Worm (Caenorhabditis elegans) whole organism, L4/young adult: Measurements from ENCODE around the gene yju-2.

Experiments
- W03F9.2 ChIP-seq: fragments of 150-350 bp; optimal IDR thresholded peaks from 2 replicates; lab custom pipeline; 2014; ENCODE audit warnings: missing biosample characterization, missing genetic modification characterization
- dao-5 ChIP-seq: sonication (generic microtip); optimal IDR thresholded peaks from 2 replicates; lab custom pipeline; 2016; ENCODE audit warnings: missing genotype, missing genetic modification characterization, moderate library complexity, missing compliant biosample characterization
- him-1 ChIP-seq: sonication (generic microtip); optimal IDR thresholded peaks from 2 replicates; lab custom pipeline; 2016; ENCODE audit warnings: missing genotype, missing genetic modification reagents, missing genetic modification characterization, missing compliant biosample characterization

yju-2 gene

DNA sequence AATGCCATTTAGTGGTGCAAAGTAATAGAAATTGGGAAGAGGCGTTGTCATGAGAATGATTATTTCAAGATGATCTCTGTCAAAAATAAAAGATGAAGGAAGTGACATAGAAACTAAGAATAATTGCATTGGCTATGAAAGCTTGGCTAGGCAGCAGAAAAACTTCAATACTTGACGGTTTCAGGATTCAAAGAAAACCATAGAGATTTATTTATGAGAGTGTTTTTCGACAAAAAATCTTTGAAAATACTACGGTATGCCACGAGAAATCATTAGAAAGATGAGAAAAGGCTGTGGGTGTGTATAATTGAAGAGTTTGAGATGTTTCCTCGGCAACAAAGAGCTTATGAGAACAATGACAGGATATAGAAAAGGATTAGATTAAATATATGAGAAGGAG is 1.3 kb downstream of the yju-2 start, which contains the start of gene F37C12.14:
Gene F37C12.14 (minus strand): TSS at position 101 of the 400 bp plus-strand sequence.
- no peak for TF ChIP-seq dao-5 (tag; lab: Kevin White, UChicago)
- no peak for TF ChIP-seq W03F9.2 (tag; lab: Kevin White, UChicago)
- TF ChIP-seq him-1 (tag; lab: Kevin White, UChicago), result no peak

DNA sequence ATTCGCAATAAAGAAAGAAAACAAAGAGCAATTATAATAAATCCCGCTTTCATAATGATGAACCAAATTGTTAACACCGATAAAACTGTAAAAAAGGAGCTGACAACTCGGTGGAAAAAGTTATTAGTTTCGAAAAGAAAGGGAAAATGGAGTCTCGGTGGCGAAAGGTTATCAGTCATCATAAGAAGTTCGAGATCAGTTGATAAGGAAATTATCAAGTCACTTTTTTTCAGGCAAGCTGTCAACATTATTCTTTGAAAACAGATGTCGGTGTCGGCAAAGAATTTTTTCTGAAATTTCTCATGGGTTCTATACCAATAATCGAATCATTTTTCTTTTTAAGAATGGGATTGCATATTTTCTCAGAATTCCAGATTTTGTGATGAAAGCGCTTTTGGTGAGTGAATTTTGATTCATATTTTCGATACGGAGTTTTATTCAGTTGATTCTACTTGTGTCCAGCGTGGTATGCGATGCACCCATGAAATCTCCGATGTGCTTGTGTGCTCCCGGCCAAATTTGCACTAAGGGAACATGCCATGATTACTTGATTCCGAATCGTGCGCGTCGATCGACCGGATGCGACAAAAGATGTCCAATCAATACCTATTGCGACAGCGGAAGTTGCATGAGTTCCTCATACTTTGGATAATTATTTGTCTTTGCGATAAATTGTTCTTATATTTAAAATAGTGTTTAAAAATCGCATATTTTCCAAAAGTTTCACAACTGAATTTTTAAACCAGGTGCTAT is 4.3 kb downstream of the yju-2 start, which contains the start of the genes F37C12.21 and F37C12.10:
Gene F37C12.21 (plus strand): TSS at position 58 of the 753 bp plus-strand sequence.
Gene F37C12.10 (minus strand): TSS at position 85 of the 753 bp plus-strand sequence.
- TF ChIP-seq him-1 (tag; lab: Kevin White, UChicago) (no peak), W03F9.2 (tag; lab: Kevin White, UChicago) (no peak), dao-5 (tag; lab: Kevin White, UChicago) (no peak)

DNA sequence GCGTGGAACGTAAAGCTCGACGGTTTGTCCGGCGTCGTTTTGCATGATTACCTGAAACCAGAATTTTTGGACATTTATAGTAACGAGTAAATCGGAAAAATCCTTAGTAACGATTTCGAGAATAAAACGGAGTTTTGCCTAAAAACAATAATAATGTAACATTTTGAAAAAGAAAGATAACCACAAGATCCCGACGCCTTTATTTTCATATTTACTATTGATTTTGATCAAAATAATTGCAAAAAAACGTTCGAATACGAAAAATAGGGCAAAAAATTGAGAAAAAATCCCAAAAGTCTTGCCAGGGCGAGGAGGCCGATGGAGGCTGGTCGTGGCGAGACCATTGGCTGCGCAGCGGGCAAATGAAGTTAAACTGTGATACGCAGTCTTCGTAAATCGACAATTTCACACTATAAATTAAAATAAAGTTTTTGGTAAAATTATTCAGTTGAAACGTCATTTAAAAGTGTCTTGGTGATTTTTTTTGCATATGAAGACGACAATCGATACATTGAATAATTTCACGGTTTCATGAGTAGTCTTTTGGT is 5.5 kb downstream of the yju-2 start, which contains the start of gene rps-21:
Gene rps-21 (minus strand): TSS at position 51 of the 548 bp plus-strand sequence.
- TF ChIP-seq dao-5 (tag; lab: Kevin White, UChicago) (no peak), W03F9.2 (tag; lab: Kevin White, UChicago) (peak; percentile 67), him-1 (tag; lab: Kevin White, UChicago) (no peak)

DNA sequence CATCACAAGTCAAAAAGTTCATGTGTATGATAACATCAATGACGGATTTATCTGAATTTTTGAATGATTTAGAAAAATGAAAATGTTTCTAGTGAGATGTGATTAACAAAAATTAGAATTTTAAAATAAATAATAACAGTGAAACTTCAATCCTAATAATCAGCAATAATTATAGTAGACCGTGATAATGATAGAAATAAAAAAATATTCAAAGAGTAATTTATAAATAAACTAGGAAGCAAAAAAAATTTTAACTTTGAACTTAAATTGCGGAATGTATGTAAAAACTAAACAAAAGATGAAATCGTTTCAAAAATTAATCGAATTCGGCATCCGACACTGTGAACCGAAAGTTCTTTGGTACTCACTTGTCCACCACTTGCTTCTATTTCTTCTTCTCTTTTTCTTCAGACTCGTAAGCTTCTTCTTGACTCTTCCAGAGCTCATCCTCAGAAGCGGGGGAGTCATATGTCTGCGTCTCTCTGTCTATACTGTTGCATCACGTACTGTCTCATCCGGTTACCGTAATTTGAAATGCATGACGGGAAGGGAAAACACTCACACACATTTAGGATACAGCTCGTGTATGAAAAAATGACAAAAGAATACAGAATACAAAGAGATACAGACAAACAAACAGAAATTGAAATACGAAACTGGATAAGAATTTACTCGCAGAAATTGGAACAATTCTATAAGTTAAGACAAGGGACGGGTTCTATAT is 9.0 kb downstream of the yju-2 start, which contains the start of gene mec-14:
Gene mec-14 (minus strand): TSS at position 51 of the 724 bp plus-strand sequence.
- TF ChIP-seq him-1 (tag; lab: Kevin White, UChicago), result no peak
- no peak for TF ChIP-seq W03F9.2 (tag; lab: Kevin White, UChicago)
- TF ChIP-seq dao-5 (tag; lab: Kevin White, UChicago), result no peak

DNA sequence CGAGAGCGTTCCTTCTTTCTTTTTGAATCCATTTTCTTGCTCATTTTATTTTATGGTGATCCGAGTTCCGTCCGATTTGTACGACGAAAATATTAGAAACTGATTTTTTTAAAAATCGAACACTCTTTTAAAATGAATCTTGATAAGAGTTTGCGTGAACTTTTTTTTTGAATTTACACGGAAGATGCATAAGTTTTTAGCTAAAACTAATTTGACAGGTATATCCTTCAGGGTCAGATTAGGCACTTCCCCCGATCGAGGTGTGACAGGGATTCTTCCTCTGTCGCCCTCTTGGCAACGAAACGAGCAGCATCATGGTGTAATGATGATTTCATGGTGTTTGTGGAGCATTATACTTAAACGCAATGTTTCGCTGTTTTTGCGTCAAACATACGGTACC is 11.2 kb downstream of the yju-2 start, which contains the start of gene F37C12.18:
Gene F37C12.18 (minus strand): TSS at position 101 of the 400 bp plus-strand sequence.
- no peak for TF ChIP-seq him-1 (tag; lab: Kevin White, UChicago)
- TF ChIP-seq dao-5 (tag; lab: Kevin White, UChicago), result no peak
- no peak for TF ChIP-seq W03F9.2 (tag; lab: Kevin White, UChicago)

DNA sequence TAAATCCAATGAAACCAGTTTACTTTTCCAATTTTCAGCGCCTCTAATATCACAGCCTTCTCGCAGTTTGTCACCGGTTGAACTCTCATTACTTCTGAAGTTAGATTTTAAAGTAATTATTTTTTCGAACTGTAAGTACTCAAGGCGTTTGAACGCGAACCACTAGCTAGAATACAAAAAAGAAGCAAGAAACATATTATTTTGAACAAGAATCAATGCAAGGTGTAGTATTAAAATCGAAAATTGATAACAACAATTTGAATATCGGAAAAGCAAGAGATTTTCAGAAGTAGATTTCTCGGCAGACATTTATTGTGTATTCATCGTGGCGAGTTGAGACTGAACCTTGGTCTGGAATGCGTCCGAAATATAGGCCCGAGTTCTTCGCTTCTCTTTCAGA is 13.8 kb downstream of the yju-2 start, which contains the start of gene exos-9:
Gene exos-9 (minus strand): TSS at position 101 of the 400 bp plus-strand sequence.
- TF ChIP-seq dao-5 (tag; lab: Kevin White, UChicago), result no peak

DNA sequence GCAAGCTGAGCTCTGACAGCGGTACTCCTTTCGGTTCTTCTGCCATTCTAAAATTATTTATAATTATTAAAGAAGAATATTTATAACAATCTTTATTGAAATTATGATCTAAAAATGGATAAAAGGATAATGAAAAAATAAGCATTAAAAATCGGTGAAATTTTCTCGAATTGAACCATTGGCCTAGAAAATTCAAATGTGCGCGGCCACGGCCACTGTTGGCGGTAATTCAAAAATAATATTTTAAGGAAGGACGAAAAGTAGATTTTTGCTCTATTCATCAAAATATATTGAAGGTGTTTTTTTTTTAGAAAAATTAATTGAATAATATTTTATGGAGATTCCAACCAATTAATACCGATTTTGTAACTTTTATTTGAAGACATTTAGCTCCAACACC is 14.7 kb downstream of the yju-2 start, which contains the start of gene pfd-5:
Gene pfd-5 (minus strand): TSS at position 47 of the 400 bp plus-strand sequence.
- TF ChIP-seq W03F9.2 (tag; lab: Kevin White, UChicago) (peak; percentile 56), dao-5 (tag; lab: Kevin White, UChicago) (no peak)

DNA sequence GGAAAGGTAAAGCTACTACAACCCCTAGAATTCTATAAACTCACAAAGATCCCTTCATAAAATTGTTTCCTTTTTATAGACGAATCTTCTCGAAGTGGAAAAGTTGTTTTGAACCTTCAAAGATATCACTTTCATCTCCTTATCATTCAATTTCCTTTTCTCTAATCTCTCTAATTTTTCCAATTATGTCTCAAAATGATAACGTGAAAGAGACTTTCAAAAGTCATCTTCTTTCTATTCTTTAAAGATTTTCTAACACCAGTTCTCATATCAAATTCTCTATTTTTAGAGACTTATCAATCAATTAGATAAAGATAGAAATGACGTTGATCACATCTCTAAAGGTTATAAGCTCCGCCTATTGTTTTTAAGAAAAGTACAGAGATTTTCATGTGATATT is 15.3 kb downstream of the yju-2 start:
- no peak for TF ChIP-seq W03F9.2 (tag; lab: Kevin White, UChicago)
- TF ChIP-seq him-1 (tag; lab: Kevin White, UChicago), result no peak
- TF ChIP-seq dao-5 (tag; lab: Kevin White, UChicago), result no peak

DNA sequence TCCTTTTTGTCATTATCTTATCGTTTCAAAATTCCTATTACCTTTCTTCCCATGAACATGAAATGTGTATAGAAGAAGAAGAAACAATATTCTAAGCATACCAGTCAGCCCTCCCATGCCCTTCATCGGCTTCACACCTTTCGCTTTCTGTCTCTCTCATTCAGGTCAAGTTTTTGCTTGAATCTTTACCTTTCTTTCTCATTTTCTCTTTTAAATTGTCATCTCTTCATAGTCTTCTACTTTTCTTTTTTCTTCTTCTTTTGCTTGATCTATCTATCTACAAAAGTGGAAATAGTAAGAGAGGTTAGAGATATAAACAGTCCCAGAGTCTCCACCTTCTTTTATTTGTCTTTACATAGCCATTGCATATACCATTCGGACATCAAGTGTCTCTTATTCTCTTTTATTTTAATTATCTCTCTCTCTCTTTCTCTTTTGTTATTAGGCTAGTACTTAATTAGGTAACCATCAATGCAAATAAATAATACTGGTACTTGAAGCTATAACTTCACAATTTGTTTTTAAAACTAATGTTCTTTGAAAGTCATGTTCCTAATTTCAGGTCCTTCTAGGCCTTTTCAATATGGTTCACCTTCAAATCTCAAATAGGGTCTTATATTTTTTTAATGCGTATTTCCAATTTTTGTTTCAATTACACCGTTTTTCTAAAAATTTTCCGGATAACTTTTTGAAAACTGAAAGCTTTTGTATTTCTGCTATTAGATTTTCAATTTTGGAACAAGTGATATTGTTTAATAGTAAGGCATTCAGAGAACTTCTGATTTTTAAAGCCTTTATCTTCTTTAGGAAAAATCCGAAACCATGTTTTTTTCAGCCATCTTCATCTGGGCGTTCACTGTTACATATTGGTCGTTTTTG is 17.5 kb downstream of the yju-2 start, which contains the start of gene dpy-31:
Gene dpy-31 (plus strand): TSS at position 829 of the 879 bp plus-strand sequence.
- TF ChIP-seq dao-5 (tag; lab: Kevin White, UChicago) (no peak), W03F9.2 (tag; lab: Kevin White, UChicago) (no peak), him-1 (tag; lab: Kevin White, UChicago) (no peak)

DNA sequence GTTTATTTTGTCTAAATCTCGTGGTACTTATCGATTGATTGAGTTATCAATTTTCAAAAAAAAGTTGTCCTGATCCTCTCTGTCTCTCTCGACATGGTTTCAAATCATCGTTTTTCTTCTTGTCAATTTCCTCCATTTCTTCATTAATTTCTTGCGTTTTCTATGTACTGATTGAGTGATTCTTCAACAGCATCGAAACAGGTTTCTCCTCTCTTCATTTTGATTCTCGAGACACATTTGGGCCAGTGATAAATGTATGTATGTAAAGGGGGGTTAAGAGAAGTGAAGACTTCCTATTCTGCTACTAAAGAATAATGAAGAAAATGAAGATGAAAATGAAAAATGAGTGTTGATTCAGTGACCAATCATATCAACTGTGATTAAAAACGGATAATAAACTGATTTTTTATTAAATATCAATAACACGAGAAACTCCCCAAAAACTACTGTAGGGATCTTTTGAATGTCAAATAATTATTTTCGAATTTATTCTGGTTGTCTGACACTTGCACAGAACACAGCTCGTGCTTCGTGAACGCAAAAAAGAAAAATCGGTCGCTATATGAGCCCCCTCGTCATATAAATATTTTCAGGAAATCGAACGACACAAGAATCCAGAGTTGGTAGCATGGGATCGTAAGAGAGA is 19.1 kb downstream of the yju-2 start:
- no peak for TF ChIP-seq W03F9.2 (tag; lab: Kevin White, UChicago)
- TF ChIP-seq dao-5 (tag; lab: Kevin White, UChicago), result no peak
- TF ChIP-seq him-1 (tag; lab: Kevin White, UChicago), result no peak

DNA sequence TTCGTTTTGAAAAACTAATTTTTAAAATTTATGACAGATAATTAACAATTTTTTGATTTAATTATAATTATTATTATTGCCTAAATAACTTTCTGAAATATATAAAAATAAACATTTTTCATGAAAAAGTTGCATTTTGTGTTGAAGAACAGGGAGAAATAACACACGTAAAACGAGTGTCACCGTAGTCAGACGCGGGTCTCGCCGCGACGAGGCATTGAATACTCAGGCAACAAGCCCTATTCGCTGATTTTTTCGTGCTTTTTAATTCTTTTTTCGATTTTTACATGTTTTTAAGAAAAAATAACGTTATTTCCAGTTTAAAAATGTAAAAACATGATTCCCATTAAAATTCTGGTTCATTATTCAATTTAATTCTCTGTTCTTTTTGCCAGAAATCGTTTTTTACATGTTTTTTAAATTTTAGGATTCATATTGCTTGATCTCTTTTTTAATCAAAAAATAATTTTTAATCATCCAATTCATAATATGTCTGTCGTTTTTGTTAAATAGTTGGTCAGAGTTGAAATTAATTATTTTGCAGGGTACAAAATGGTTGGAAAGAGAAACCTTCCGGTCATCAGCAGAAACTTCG is 23.9 kb downstream of the yju-2 start, which contains the start of gene rpl-6:
Gene rpl-6 (plus strand): TSS at position 545 of the 595 bp plus-strand sequence.
- TF ChIP-seq W03F9.2 (tag; lab: Kevin White, UChicago) (peak; percentile 93), dao-5 (tag; lab: Kevin White, UChicago) (no peak), him-1 (tag; lab: Kevin White, UChicago) (no peak)
